Fruit fly (Drosophila melanogaster): ENCODE results near the gene CG33648.

Gene CG33648

dm6 chr2L:14502578-14503426 is 21.3 kb upstream of the CG33648 start (continued):
- TF ChIP-seq CG4820 (GFP tag; optimal IDR thresholded peaks at IDR 0.05) (peak; percentile 90), fd102C (GFP tag; optimal IDR thresholded peaks at IDR 0.05) (peak; percentile 26), CG31441 (GFP tag; IDR thresholded peaks at IDR 0.05) (peak; percentile 93), CG4707 (GFP tag; optimal IDR thresholded peaks at IDR 0.05) (peak; percentile 82), CG17186 (GFP tag; optimal IDR thresholded peaks at IDR 0.05) (peak; percentile 66), CG18619 (GFP tag; optimal IDR thresholded peaks at IDR 0.05) (peak; percentile 89), CG14860 (GFP tag; IDR thresholded peaks at IDR 0.05; ENCODE audit: partially characterized antibody) (no peak), Bdp1 (GFP tag; optimal IDR thresholded peaks at IDR 0.05) (peak; percentile 75), HHEX (GFP tag; optimal IDR thresholded peaks at IDR 0.05) (peak; percentile 92), sens (GFP tag) (peak; percentile 98), gce (GFP tag; IDR thresholded peaks at IDR 0.05) (peak; percentile 88; the same call in 2 of the 3 replicates), aop (GFP tag; IDR thresholded peaks at IDR 0.05) (peak; percentile 60; the same call in 1 of the 2 replicates), CG8765 (GFP tag; IDR thresholded peaks at IDR 0.05) (peak; percentile 50; the same call in 1 of the 2 replicates), sd (tag; optimal IDR thresholded peaks at IDR 0.05) (peak; percentile 79), CG7357 (GFP tag; IDR thresholded peaks at IDR 0.05) (peak; percentile 85), BEAF-32 (GFP tag; optimal IDR thresholded peaks at IDR 0.05) (no peak), lbe (GFP tag; optimal IDR thresholded peaks at IDR 0.05) (peak; percentile 60), lilli (GFP tag; optimal IDR thresholded peaks at IDR 0.05) (peak; percentile 93), sna (GFP tag; IDR thresholded peaks at IDR 0.05; ENCODE audit: partially characterized antibody) (no peak), CG10543 (GFP tag; optimal IDR thresholded peaks at IDR 0.05) (peak; percentile 72), CkIIα-i1 (GFP tag; IDR thresholded peaks at IDR 0.05) (0 out of 2 replicates have a peak, but pooled peaks have one; percentile 22), pan (optimal IDR thresholded peaks at IDR 0.05) (no peak), pan (GFP tag; optimal IDR thresholded peaks at IDR 0.05 in 1 of 2, IDR thresholded peaks at IDR 0.05 in 1 of 2) (peak in 1 of 2 experiments; percentile 96), otp (GFP tag; IDR thresholded peaks at IDR 0.05) (peak; percentile 88), CG34422 (GFP tag; IDR thresholded peaks at IDR 0.05) (peak; percentile 95), sc (optimal IDR thresholded peaks at IDR 0.05) (no peak), sc (GFP tag; optimal IDR thresholded peaks at IDR 0.05) (peak; percentile 63), rib (GFP tag; IDR thresholded peaks at IDR 0.05) (peak; percentile 69), slou (GFP tag; optimal IDR thresholded peaks at IDR 0.05) (peak; percentile 78), CG32767 (GFP tag; IDR thresholded peaks at IDR 0.05) (peak; percentile 85), CG18011 (GFP tag; optimal IDR thresholded peaks at IDR 0.05) (peak; percentile 78), CG3726 (GFP tag; IDR thresholded peaks at IDR 0.05) (peak; percentile 83), CG30020 (tag; optimal IDR thresholded peaks at IDR 0.05) (peak; percentile 30), lab (GFP tag; optimal IDR thresholded peaks at IDR 0.05) (peak; percentile 95), fru (optimal IDR thresholded peaks at IDR 0.05) (no peak), CG3407 (GFP tag; optimal IDR thresholded peaks at IDR 0.05) (peak; percentile 86), CG42726 (GFP tag; IDR thresholded peaks at IDR 0.05; ENCODE audit: partially characterized antibody) (no peak), Eip74EF (GFP tag; optimal IDR thresholded peaks at IDR 0.05) (peak in 1 of 2 experiments; percentile 88), CG13894 (tag; optimal IDR thresholded peaks at IDR 0.05) (peak; percentile 62), CG6689 (GFP tag; IDR thresholded peaks at IDR 0.05) (peak; percentile 91), tgo (GFP tag; IDR thresholded peaks at IDR 0.05) (peak; percentile 94), CG9932 (GFP tag; IDR thresholded peaks at IDR 0.05) (peak; percentile 80), toy (GFP tag; IDR thresholded peaks at IDR 0.05) (peak; percentile 70), danr (GFP tag; IDR thresholded peaks at IDR 0.05) (peak; percentile 84), CG10321 (GFP tag; IDR thresholded peaks at IDR 0.05) (peak; percentile 73), stwl (tag; optimal IDR thresholded peaks at IDR 0.05) (peak; percentile 12), CG10209 (GFP tag; optimal IDR thresholded peaks at IDR 0.05) (peak; percentile 88), CG15073 (GFP tag; optimal IDR thresholded peaks at IDR 0.05) (peak; percentile 61), mam (GFP tag; optimal IDR thresholded peaks at IDR 0.05) (peak; percentile 90)

Data from whole organism, embryonic.